Worm (Caenorhabditis elegans) whole organism, L4 larva: Measurements from ENCODE around the gene nucb-1.

Experiments
- D1046.2 ChIP-seq: fragments of 200-800 bp; sonication (Bioruptor generic); IDR thresholded peaks from 2 replicates; pipeline ENCODE4 v1.3.6; 2022; ENCODE audit warnings: missing genetic modification characterization, missing compliant biosample characterization
- F44E2.7 ChIP-seq: fragments of 200-800 bp; sonication (Bioruptor generic); IDR thresholded peaks from 2 replicates; pipeline ENCODE4 v2.1.2; 2022; ENCODE audit warnings: missing genetic modification characterization, missing compliant biosample characterization
- T26A8.4 ChIP-seq: fragments of 200-800 bp; sonication (Bioruptor generic); IDR thresholded peaks from 2 replicates; pipeline ENCODE4 v1.3.6; 2022; ENCODE audit warnings: missing genetic modification characterization, missing compliant biosample characterization
- Y105C5A.15 ChIP-seq: fragments of 200-800 bp; sonication (Bioruptor generic); IDR thresholded peaks from 2 replicates; pipeline ENCODE4 v1.3.6; 2022; ENCODE audit warnings: missing genetic modification characterization, missing compliant biosample characterization
- Y48G9A.11 ChIP-seq: fragments of 200-800 bp; sonication (Bioruptor generic); IDR thresholded peaks from 2 replicates; pipeline ENCODE4 v1.3.6; 2022; ENCODE audit warnings: missing genetic modification reagents, missing genetic modification characterization, missing compliant biosample characterization
- Y75B8A.6 ChIP-seq: fragments of 200-800 bp; sonication (Bioruptor generic); IDR thresholded peaks from 2 replicates; pipeline ENCODE4 v1.3.6; 2022; ENCODE audit warnings: missing genetic modification reagents, missing genetic modification characterization, missing compliant biosample characterization
- ZK546.5 ChIP-seq, 2 experiments: sonication (generic microtip); optimal IDR thresholded peaks; 2 replicates each; lab custom pipeline; 2017; ENCODE audit warnings: missing biosample characterization in 2 of 2, missing genetic modification characterization in 2 of 2
- aha-1 ChIP-seq: fragments of 150-350 bp; peaks from one replicate; lab custom pipeline; 2014; ENCODE audit warnings: missing biosample characterization, missing genetic modification characterization
- aly-2 ChIP-seq: sonication (generic microtip); optimal IDR thresholded peaks from 2 replicates; lab custom pipeline; 2018; ENCODE audit warnings: missing biosample characterization, missing genetic modification characterization
- ama-1 ChIP-seq: fragments of 150-350 bp; optimal IDR thresholded peaks from 2 replicates; lab custom pipeline; 2014; ENCODE audit warnings: inconsistent platforms, mixed read lengths
- attf-4 ChIP-seq: sonication (generic microtip); optimal IDR thresholded peaks from 3 replicates; lab custom pipeline; 2017; ENCODE audit warnings: missing biosample characterization, missing genetic modification characterization
- ceh-20 ChIP-seq: fragments of 200-800 bp; sonication (Bioruptor generic); IDR thresholded peaks from 2 replicates; pipeline ENCODE4 v1.3.6; 2022; ENCODE audit warnings: missing genetic modification reagents, missing genetic modification characterization, missing compliant biosample characterization
- ceh-28 ChIP-seq: fragments of 150-350 bp; optimal IDR thresholded peaks from 2 replicates; lab custom pipeline; 2014; ENCODE audit warnings: missing biosample characterization, missing genetic modification reagents, missing genetic modification characterization
- ceh-82 ChIP-seq: sonication (generic microtip); optimal IDR thresholded peaks from 2 replicates; lab custom pipeline; 2017; ENCODE audit warnings: missing biosample characterization, missing genetic modification characterization
- ctbp-1 ChIP-seq: fragments of 200-800 bp; sonication (Bioruptor generic); IDR thresholded peaks from 2 replicates; pipeline ENCODE4 v1.3.6; 2022; ENCODE audit warnings: missing genetic modification reagents, missing genetic modification characterization, missing compliant biosample characterization
- daf-16 ChIP-seq, 3 experiments: sonication (generic microtip); optimal IDR thresholded peaks; 2 replicates each; lab custom pipeline; 2016 to 2017; ENCODE audit warnings: missing genetic modification characterization in 3 of 3, missing genetic modification reagents in 3 of 3, mild to moderate bottlenecking in 2 of 3, missing compliant biosample characterization in 2 of 3, missing biosample characterization in 1 of 3, moderate library complexity in 1 of 3
- daf-19 ChIP-seq: fragments of 200-800 bp; sonication (Bioruptor generic); conservative IDR thresholded peaks from 2 replicates; pipeline ENCODE4 v1.3.6; 2022; ENCODE audit warnings: missing genetic modification characterization, missing compliant biosample characterization
- dmd-6 ChIP-seq: fragments of 200-800 bp; sonication (Bioruptor generic); IDR thresholded peaks from 2 replicates; pipeline ENCODE4 v1.3.6; 2022; ENCODE audit warnings: missing genetic modification reagents, missing genetic modification characterization, missing compliant biosample characterization
- dmd-8 ChIP-seq: fragments of 200-800 bp; sonication (Bioruptor generic); IDR thresholded peaks from 2 replicates; pipeline ENCODE4 v1.3.6; 2022; ENCODE audit warnings: missing genetic modification characterization, missing compliant biosample characterization
- dmd-9 ChIP-seq: fragments of 200-800 bp; sonication (Bioruptor generic); IDR thresholded peaks from 2 replicates; pipeline ENCODE4 v1.3.6; 2022; ENCODE audit warnings: missing genetic modification reagents, missing genetic modification characterization, missing compliant biosample characterization
- duxl-1 ChIP-seq: sonication (generic microtip); optimal IDR thresholded peaks from 2 replicates; lab custom pipeline; 2016; ENCODE audit warnings: mild to moderate bottlenecking, missing genetic modification characterization, moderate library complexity, missing compliant biosample characterization; ENCODE audit not compliant: poor library complexity
- dve-1 ChIP-seq: sonication (generic microtip); optimal IDR thresholded peaks from 2 replicates; lab custom pipeline; 2017; ENCODE audit warnings: antibody characterized with exemption, mild to moderate bottlenecking, missing genetic modification characterization, missing compliant biosample characterization; ENCODE audit not compliant: insufficient read depth
- hlh-11 ChIP-seq: fragments of 200-800 bp; sonication (Bioruptor generic); optimal IDR thresholded peaks from 2 replicates; lab custom pipeline; 2018; ENCODE audit warnings: mild to moderate bottlenecking, missing genetic modification characterization, missing compliant biosample characterization
- hlh-30 ChIP-seq: sonication (generic microtip); optimal IDR thresholded peaks from 2 replicates; lab custom pipeline; 2017; ENCODE audit warnings: antibody characterized with exemption, mild to moderate bottlenecking, missing genetic modification characterization, missing compliant biosample characterization; ENCODE audit not compliant: insufficient read depth
- hmg-1.1 ChIP-seq: fragments of 200-800 bp; sonication (Bioruptor generic); IDR thresholded peaks from 2 replicates; pipeline ENCODE4 v1.3.6; 2022; ENCODE audit warnings: missing genetic modification reagents, missing genetic modification characterization, missing compliant biosample characterization
- lin-1 ChIP-seq: fragments of 200-800 bp; sonication (Bioruptor generic); IDR thresholded peaks from 2 replicates; pipeline ENCODE4 v1.3.6; 2022; ENCODE audit warnings: missing genetic modification reagents, missing genetic modification characterization, missing compliant biosample characterization
- lin-13 ChIP-seq: fragments of 150-350 bp; optimal IDR thresholded peaks from 2 replicates; lab custom pipeline; 2014; ENCODE audit warnings: missing biosample characterization, missing genetic modification reagents, missing genetic modification characterization
- madf-5 ChIP-seq, 2 experiments: fragments of 200-800 bp; sonication (Bioruptor generic); IDR thresholded peaks; 2 replicates each; pipeline ENCODE4 v1.3.6; 2022; ENCODE audit warnings: missing compliant biosample characterization in 2 of 2, missing genetic modification characterization in 2 of 2
- mdl-1 ChIP-seq, 2 experiments: fragments of 150-350 bp in 1 of 2; sonication (generic microtip) in 1 of 2; optimal IDR thresholded peaks; 2 replicates each; lab custom pipeline; 2014 to 2017; ENCODE audit warnings: missing biosample characterization in 2 of 2, missing genetic modification characterization in 2 of 2
- mep-1 ChIP-seq: fragments of 150-350 bp; sonication (generic microtip); optimal IDR thresholded peaks from 3 replicates; lab custom pipeline; 2014; ENCODE audit warnings: missing biosample characterization, missing genetic modification characterization
- mxl-3 ChIP-seq: fragments of 200-800 bp; sonication (Bioruptor generic); optimal IDR thresholded peaks from 2 replicates; lab custom pipeline; 2018; ENCODE audit warnings: mild to moderate bottlenecking, missing genetic modification characterization, missing compliant biosample characterization
- nhr-102 ChIP-seq: sonication (generic microtip); optimal IDR thresholded peaks from 2 replicates; lab custom pipeline; 2016; ENCODE audit warnings: mild to moderate bottlenecking, missing genetic modification characterization, moderate library complexity, missing compliant biosample characterization
- nhr-237 ChIP-seq: sonication (generic microtip); optimal IDR thresholded peaks from 2 replicates; lab custom pipeline; 2017; ENCODE audit warnings: missing biosample characterization, missing genetic modification characterization
- nhr-28 ChIP-seq: fragments of 150-350 bp; optimal IDR thresholded peaks from 2 replicates; lab custom pipeline; 2014; ENCODE audit warnings: missing biosample characterization, missing genetic modification characterization
- nhr-41 ChIP-seq: fragments of 200-800 bp; sonication (Bioruptor generic); IDR thresholded peaks from 2 replicates; pipeline ENCODE4 v1.3.6; 2022; ENCODE audit warnings: missing genetic modification reagents, missing genetic modification characterization, missing compliant biosample characterization
- nhr-48 ChIP-seq: sonication (generic microtip); optimal IDR thresholded peaks from 2 replicates; lab custom pipeline; 2016; ENCODE audit warnings: mild to moderate bottlenecking, missing genetic modification characterization, missing compliant biosample characterization
- nhr-76 ChIP-seq: fragments of 150-350 bp; optimal IDR thresholded peaks from 2 replicates; lab custom pipeline; 2014; ENCODE audit warnings: missing biosample characterization, missing genetic modification characterization
- nhr-77 ChIP-seq: fragments of 150-350 bp; optimal IDR thresholded peaks from 2 replicates; lab custom pipeline; 2014; ENCODE audit warnings: missing biosample characterization, missing genetic modification characterization
- rbr-2 ChIP-seq: sonication (generic microtip); optimal IDR thresholded peaks from 2 replicates; lab custom pipeline; 2016; ENCODE audit warnings: missing genotype, missing genetic modification characterization, missing compliant biosample characterization
- saeg-2 ChIP-seq: fragments of 200-800 bp; sonication (Bioruptor generic); IDR thresholded peaks from 2 replicates; pipeline ENCODE4 v1.3.6; 2022; ENCODE audit warnings: missing genetic modification reagents, missing genetic modification characterization, missing compliant biosample characterization
- sdz-12 ChIP-seq: fragments of 200-800 bp; sonication (Bioruptor generic); optimal IDR thresholded peaks from 2 replicates; lab custom pipeline; 2018; ENCODE audit warnings: mild to moderate bottlenecking, missing genetic modification characterization, missing compliant biosample characterization
- skn-1 ChIP-seq: fragments of 150-350 bp; optimal IDR thresholded peaks from 2 replicates; lab custom pipeline; 2014; ENCODE audit warnings: missing biosample characterization, missing genetic modification characterization
- snpc-1.2 ChIP-seq: fragments of 200-800 bp; sonication (Bioruptor generic); IDR thresholded peaks from 2 replicates; pipeline ENCODE4 v1.3.6; 2022; ENCODE audit warnings: missing genetic modification reagents, missing genetic modification characterization, missing compliant biosample characterization
- snpc-4 ChIP-seq: fragments of 150-350 bp; optimal IDR thresholded peaks from 2 replicates; lab custom pipeline; 2014; ENCODE audit warnings: missing biosample characterization, missing genetic modification characterization
- spr-1 ChIP-seq: sonication (generic microtip); optimal IDR thresholded peaks from 2 replicates; lab custom pipeline; 2016; ENCODE audit warnings: mild to moderate bottlenecking, missing genetic modification characterization, missing compliant biosample characterization
- tag-97 ChIP-seq: fragments of 200-800 bp; sonication (Bioruptor generic); IDR thresholded peaks from 2 replicates; pipeline ENCODE4 v1.3.6; 2022; ENCODE audit warnings: missing genetic modification characterization, missing compliant biosample characterization
- unc-62 ChIP-seq, 3 experiments: fragments of 150-350 bp in 1 of 3; sonication (generic microtip); optimal IDR thresholded peaks in 2 of 3; peaks in 1 of 3; 1 replicate in 1 of 3; 2 replicates in 2 of 3; lab custom pipeline; 2014 to 2017; ENCODE audit warnings: missing biosample characterization in 3 of 3, missing genetic modification characterization in 3 of 3, missing genetic modification reagents in 3 of 3, missing genotype in 1 of 3
- ztf-11 ChIP-seq: fragments of 150-350 bp; optimal IDR thresholded peaks from 2 replicates; lab custom pipeline; 2014; ENCODE audit warnings: missing biosample characterization, missing genetic modification characterization

nucb-1 gene

ce11 chrX:10215429-10215828 lies 17.9 kb downstream of the nucb-1 start, which contains the start of gene F44A6.4:
Gene F44A6.4, minus strand, starts transcription at chrX:10215495.
- peak; percentile 60 for TF ChIP-seq nhr-28 (tag; lab: Kevin White, UChicago)
- TF ChIP-seq ctbp-1 (GFP tag; lab: Robert Waterston, UW), result no peak
- TF ChIP-seq dve-1 (tag; lab: Kevin White, UChicago), result peak; percentile 5
- 0 out of 2 replicates have a peak, but pooled peaks have one; percentile 21 for TF ChIP-seq hmg-1.1 (GFP tag; lab: Robert Waterston, UW)
- no peak for TF ChIP-seq snpc-1.2
- no peak for TF ChIP-seq skn-1 (tag; lab: Kevin White, UChicago)
- no peak for TF ChIP-seq ama-1 (lab: Kevin White, UChicago)
- TF ChIP-seq hlh-30 (tag; lab: Kevin White, UChicago), result peak; percentile 58
- TF ChIP-seq mdl-1 (tag; optimal IDR thresholded peaks at IDR 0.05; lab: Kevin White, UChicago), result peak in 1 of 2 experiments; percentile 49
- TF ChIP-seq mxl-3, result peak; percentile 26

ce11 chrX:10216344-10216743 lies 18.8 kb downstream of the nucb-1 start:
- TF ChIP-seq lin-1 (GFP tag; lab: Robert Waterston, UW), result no peak
- TF ChIP-seq aly-2 (tag; lab: Kevin White, UChicago), result no peak
- TF ChIP-seq Y75B8A.6 (GFP tag; lab: Robert Waterston, UW), result no peak
- no peak for TF ChIP-seq nhr-237 (tag; lab: Kevin White, UChicago)
- no peak for TF ChIP-seq ceh-28 (tag; lab: Kevin White, UChicago)
- TF ChIP-seq nhr-102, result no peak
- TF ChIP-seq D1046.2 (GFP tag; lab: Robert Waterston, UW), result no peak
- peak; percentile 33; the same call in 1 of the 2 replicates for TF ChIP-seq ceh-20 (GFP tag; lab: Robert Waterston, UW)
- TF ChIP-seq rbr-2 (tag; lab: Kevin White, UChicago), result no peak
- no peak for TF ChIP-seq daf-19 (GFP tag; lab: Robert Waterston, UW)
- TF ChIP-seq nhr-76 (tag; lab: Kevin White, UChicago), result no peak
- TF ChIP-seq lin-13 (GFP tag; lab: Kevin White, UChicago), result no peak
- TF ChIP-seq duxl-1 (tag; lab: Kevin White, UChicago), result no peak
- peak; percentile 10; the same call in 1 of the 2 replicates for TF ChIP-seq T26A8.4 (GFP tag; lab: Robert Waterston, UW)
- TF ChIP-seq sdz-12, result no peak
- no peak for TF ChIP-seq snpc-1.2
- TF ChIP-seq hlh-11 (tag; lab: Kevin White, UChicago), result peak; percentile 65
- no peak for TF ChIP-seq spr-1 (tag; lab: Kevin White, UChicago)
- TF ChIP-seq dmd-9 (GFP tag; lab: Robert Waterston, UW), result no peak
- peak; percentile 36 for TF ChIP-seq mxl-3
- peak in 1 of 2 experiments; percentile 8 for TF ChIP-seq mdl-1 (tag; optimal IDR thresholded peaks at IDR 0.05; lab: Kevin White, UChicago)
- TF ChIP-seq F44E2.7, result no peak
- peak; percentile 14 for TF ChIP-seq mep-1 (tag; lab: Kevin White, UChicago)
- TF ChIP-seq tag-97 (GFP tag; lab: Robert Waterston, UW), result no peak
- TF ChIP-seq madf-5 (GFP tag; IDR thresholded peaks at IDR 0.05; lab: Robert Waterston, UW), result no peak
- TF ChIP-seq Y48G9A.11 (GFP tag; lab: Robert Waterston, UW), result no peak
- no peak for TF ChIP-seq dmd-8
- TF ChIP-seq daf-16 (GFP tag; optimal IDR thresholded peaks at IDR 0.05; lab: Kevin White, UChicago), result no peak
- TF ChIP-seq daf-16 (tag; optimal IDR thresholded peaks at IDR 0.05; lab: Kevin White, UChicago), result peak; percentile 71
- no peak for TF ChIP-seq ceh-82 (tag; lab: Kevin White, UChicago)
- TF ChIP-seq nhr-41 (GFP tag; lab: Robert Waterston, UW), result no peak
- TF ChIP-seq ztf-11, result no peak
- TF ChIP-seq aha-1 (tag; lab: Kevin White, UChicago), result peak; percentile 74
- TF ChIP-seq nhr-77 (tag; lab: Kevin White, UChicago), result peak; percentile 18
- TF ChIP-seq snpc-4 (tag; lab: Kevin White, UChicago), result no peak
- peak; percentile 25; the same call in 1 of the 2 replicates for TF ChIP-seq dmd-6 (GFP tag; lab: Robert Waterston, UW)
- TF ChIP-seq Y105C5A.15 (GFP tag; lab: Robert Waterston, UW), result no peak
- TF ChIP-seq ZK546.5 (tag; optimal IDR thresholded peaks at IDR 0.05; lab: Kevin White, UChicago), result no peak
- TF ChIP-seq skn-1 (tag; lab: Kevin White, UChicago), result no peak
- TF ChIP-seq unc-62 (GFP tag; optimal IDR thresholded peaks at IDR 0.05 in 1 of 2; lab: Kevin White, UChicago), result no peak
- TF ChIP-seq unc-62 (tag; optimal IDR thresholded peaks at IDR 0.05; lab: Kevin White, UChicago), result no peak
- no peak for TF ChIP-seq attf-4
- no peak for TF ChIP-seq nhr-48
- no peak for TF ChIP-seq ama-1 (lab: Kevin White, UChicago)
- TF ChIP-seq nhr-28 (tag; lab: Kevin White, UChicago), result peak; percentile 84
- peak; percentile 52 for TF ChIP-seq hlh-30 (tag; lab: Kevin White, UChicago)
- no peak for TF ChIP-seq saeg-2 (GFP tag; lab: Robert Waterston, UW)
